Worm (Caenorhabditis elegans): ENCODE data around the gene srh-39.

srh-39 gene

DNA sequence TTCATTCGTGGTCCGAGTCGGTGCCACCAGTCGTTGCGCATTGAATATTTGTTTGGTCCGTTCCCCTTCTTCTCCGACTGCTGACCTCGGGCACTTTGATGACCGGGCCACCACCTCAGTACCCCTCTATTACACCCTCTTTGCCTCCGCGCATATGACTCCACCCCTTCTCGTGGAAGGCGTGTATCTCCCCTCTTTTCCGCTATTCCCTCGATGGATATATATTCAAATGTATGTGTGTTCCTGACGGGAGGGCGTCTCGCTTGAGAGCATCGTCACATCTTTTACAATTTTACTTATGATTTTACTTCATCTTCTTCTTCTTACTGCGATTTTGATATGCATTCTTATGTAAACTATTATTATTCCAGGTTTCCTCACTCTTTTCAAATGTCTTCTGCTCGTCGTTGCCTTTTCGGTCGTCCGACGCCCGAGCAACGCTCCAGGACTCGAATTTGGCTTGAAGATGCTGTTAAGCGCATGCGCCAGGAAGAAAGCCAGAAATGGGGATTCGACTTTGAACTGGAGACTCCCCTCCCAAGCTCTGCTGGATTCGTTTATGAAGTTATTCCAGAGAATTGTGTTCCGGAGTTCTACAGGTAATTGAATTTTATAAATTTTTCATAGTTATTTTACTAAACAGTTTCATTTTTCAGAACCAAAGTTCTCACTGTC lies 45.6 kb upstream of the srh-39 start, which contains the start of gene cki-1 (continued):
- TF ChIP-seq pha-4 (tag; optimal IDR thresholded peaks at IDR 0.05) (no peak), sox-2 (GFP tag; IDR thresholded peaks at IDR 0.05) (no peak), ceh-48 (tag; optimal IDR thresholded peaks at IDR 0.05) (no peak), hlh-15 (tag; optimal IDR thresholded peaks at IDR 0.05) (no peak), pat-9 (tag; optimal IDR thresholded peaks at IDR 0.05) (no peak), hlh-6 (tag; optimal IDR thresholded peaks at IDR 0.05) (peak; percentile 63), nhr-11 (tag; optimal IDR thresholded peaks at IDR 0.05) (no peak), ceh-18 (tag; optimal IDR thresholded peaks at IDR 0.05) (no peak), che-1 (tag; optimal IDR thresholded peaks at IDR 0.05) (no peak), ceh-24 (tag; optimal IDR thresholded peaks at IDR 0.05) (no peak), F13H6.1 (tag; optimal IDR thresholded peaks at IDR 0.05) (peak; percentile 14), fkh-6 (tag; optimal IDR thresholded peaks at IDR 0.05) (no peak), ceh-31 (tag; optimal IDR thresholded peaks at IDR 0.05) (peak; percentile 48), T23F11.4 (GFP tag; optimal IDR thresholded peaks at IDR 0.05) (no peak), dmd-4 (tag; optimal IDR thresholded peaks at IDR 0.05; ENCODE audit: borderline replicate concordance) (no peak), unc-3 (GFP tag; conservative IDR thresholded peaks at IDR 0.05) (no peak), unc-3 (tag; optimal IDR thresholded peaks at IDR 0.05) (no peak), unc-55 (GFP tag; optimal IDR thresholded peaks at IDR 0.05) (no peak), C38D4.7 (GFP tag; optimal IDR thresholded peaks at IDR 0.05) (no peak), nhr-232 (tag; optimal IDR thresholded peaks at IDR 0.05) (peak; percentile 22), fkh-10 (GFP tag; optimal IDR thresholded peaks at IDR 0.05) (no peak), ceh-2 (tag; optimal IDR thresholded peaks at IDR 0.05) (peak; percentile 55), syd-9 (tag; optimal IDR thresholded peaks at IDR 0.05) (peak; percentile 52), tbx-7 (tag; optimal IDR thresholded peaks at IDR 0.05) (no peak), pqm-1 (tag; optimal IDR thresholded peaks at IDR 0.05) (no peak), ttx-3 (tag; optimal IDR thresholded peaks at IDR 0.05) (no peak), K02D7.2 (tag; optimal IDR thresholded peaks at IDR 0.05) (no peak), ceh-9 (tag; optimal IDR thresholded peaks at IDR 0.05) (no peak), hlh-8 (tag; optimal IDR thresholded peaks at IDR 0.05) (no peak), sox-4 (tag; optimal IDR thresholded peaks at IDR 0.05) (no peak), ref-2 (tag; optimal IDR thresholded peaks at IDR 0.05) (peak; percentile 15)

DNA sequence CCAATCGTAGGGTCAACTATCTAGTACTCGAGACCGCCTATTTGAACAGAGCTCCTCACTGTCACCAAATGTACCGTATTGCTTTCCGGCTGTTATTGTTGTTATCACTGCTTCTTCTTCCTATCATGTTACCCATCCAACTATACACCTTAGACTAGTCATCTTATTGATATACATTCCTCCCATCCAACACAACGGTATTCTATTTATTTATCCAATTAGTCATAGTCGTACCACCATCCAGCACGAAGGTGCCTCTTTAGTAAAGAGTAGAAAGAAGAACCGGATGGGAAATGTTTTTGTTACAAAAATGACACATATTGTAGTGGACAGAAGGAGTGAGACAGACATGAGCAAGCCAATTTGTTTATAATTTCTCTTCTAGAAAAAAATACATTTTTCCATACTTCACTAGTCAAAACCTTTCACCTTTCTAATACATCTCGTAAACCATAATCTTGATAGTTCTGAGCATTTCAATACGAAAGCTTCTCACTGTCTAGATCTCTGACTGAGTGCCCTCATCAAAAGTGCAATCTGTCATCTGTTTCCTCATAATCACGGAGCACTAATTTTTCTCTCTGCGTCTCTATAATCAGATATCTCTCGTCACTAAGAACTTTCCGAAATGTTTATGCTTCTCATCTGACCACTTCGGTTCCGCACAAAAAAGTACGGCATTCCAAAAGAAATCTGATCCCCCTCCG lies 45.0 kb upstream of the srh-39 start:
- TF ChIP-seq pha-4 (tag; optimal IDR thresholded peaks at IDR 0.05), result no peak
- peak; percentile 3 for TF ChIP-seq odd-2 (tag; optimal IDR thresholded peaks at IDR 0.05)
- peak; percentile 69 for TF ChIP-seq unc-55 (GFP tag; optimal IDR thresholded peaks at IDR 0.05)

DNA sequence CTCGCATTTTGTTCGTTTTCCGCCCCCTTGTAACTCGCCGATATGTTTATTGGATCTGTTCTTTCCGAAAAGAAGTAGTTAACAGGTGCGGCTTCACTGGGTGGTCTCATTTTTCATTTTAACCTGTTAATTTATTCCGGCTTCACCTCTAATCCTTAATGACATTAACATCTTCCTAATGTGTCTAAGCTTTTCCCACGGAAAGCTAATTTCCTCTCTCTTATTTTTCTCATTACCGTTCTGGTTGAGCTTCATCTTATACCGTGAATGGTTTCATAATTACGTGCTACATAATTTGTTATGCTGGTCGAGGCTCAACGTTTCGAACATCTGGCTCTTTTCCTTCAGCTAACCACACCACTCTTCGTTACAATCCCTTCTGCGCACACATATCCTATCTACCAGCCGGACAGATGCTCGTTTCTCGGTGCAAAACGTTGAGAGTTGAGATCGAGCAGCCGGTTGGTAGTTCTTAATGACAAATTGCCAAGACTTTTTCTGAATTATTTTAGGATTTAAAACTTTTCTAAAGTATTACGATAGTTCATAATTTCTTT lies 44.1 kb upstream of the srh-39 start:
- TF ChIP-seq pax-1 (tag; optimal IDR thresholded peaks at IDR 0.05) (no peak), tbx-2 (tag; optimal IDR thresholded peaks at IDR 0.05) (peak; percentile 36), unc-42 (tag; optimal IDR thresholded peaks at IDR 0.05) (peak; percentile 86)

- TF ChIP-seq ceh-45 (GFP tag; IDR thresholded peaks at IDR 0.05) (no peak), ceh-18 (tag; optimal IDR thresholded peaks at IDR 0.05) (peak; percentile 10), elt-2 (tag; optimal IDR thresholded peaks at IDR 0.05) (peak; percentile 55), nfya-1 (tag; optimal IDR thresholded peaks at IDR 0.05) (peak; percentile 26)
Observed at ce11 chrII:7808950-7809349, 43.6 kb upstream of the srh-39 start.

All from whole organism, late embryonic.